Worm (Caenorhabditis elegans) whole organism, young adult: ENCODE measurements around the gene ZC513.14.

Experiments
- B0019.2 ChIP-seq: fragments of 200-800 bp; sonication (Bioruptor generic); conservative IDR thresholded peaks from 2 replicates; pipeline ENCODE4 v1.3.6; 2022; ENCODE audit warnings: missing genetic modification reagents, missing genetic modification characterization, missing compliant biosample characterization
- B0261.1 ChIP-seq: sonication (generic microtip); optimal IDR thresholded peaks from 2 replicates; lab custom pipeline; 2016; ENCODE audit warnings: mild to moderate bottlenecking, missing genetic modification characterization, moderate library complexity, missing compliant biosample characterization
- C17E4.6 ChIP-seq: fragments of 200-800 bp; sonication (Bioruptor generic); IDR thresholded peaks from 2 replicates; pipeline ENCODE4 v1.3.6; 2022; ENCODE audit warnings: missing genetic modification reagents, missing genetic modification characterization, missing compliant biosample characterization
- F22D6.2 ChIP-seq: sonication (generic microtip); optimal IDR thresholded peaks from 2 replicates; lab custom pipeline; 2016; ENCODE audit warnings: mild to moderate bottlenecking, missing genetic modification characterization, missing compliant biosample characterization
- F23B12.7 ChIP-seq: sonication (generic microtip); optimal IDR thresholded peaks from 2 replicates; lab custom pipeline; 2017; ENCODE audit warnings: missing genetic modification characterization, mild to moderate bottlenecking, missing compliant biosample characterization, antibody characterized with exemption, moderate library complexity; ENCODE audit not compliant: insufficient read depth
- F33H1.4 ChIP-seq: fragments of 200-800 bp; sonication (Bioruptor generic); IDR thresholded peaks from 2 replicates; pipeline ENCODE4 v1.3.6; 2022; ENCODE audit warnings: missing genetic modification reagents, missing genetic modification characterization, missing compliant biosample characterization
- F49E8.2 ChIP-seq: sonication (generic microtip); optimal IDR thresholded peaks from 3 replicates; lab custom pipeline; 2017; ENCODE audit warnings: missing genetic modification characterization, mild to moderate bottlenecking, missing compliant biosample characterization, antibody characterized with exemption, moderate library complexity; ENCODE audit not compliant: insufficient read depth
- F57A8.1 ChIP-seq: fragments of 200-800 bp; sonication (Bioruptor generic); optimal IDR thresholded peaks from 2 replicates; lab custom pipeline; 2018; ENCODE audit warnings: mild to moderate bottlenecking, missing genetic modification characterization, moderate library complexity, missing compliant biosample characterization
- F57C9.4 ChIP-seq: sonication (generic microtip); optimal IDR thresholded peaks from 2 replicates; lab custom pipeline; 2017; ENCODE audit warnings: mild to moderate bottlenecking, missing genetic modification characterization, missing compliant biosample characterization
- Y53G8AR.9 ChIP-seq: fragments of 200-800 bp; sonication (Bioruptor generic); conservative IDR thresholded peaks from 2 replicates; pipeline ENCODE4 v1.3.6; 2022; ENCODE audit warnings: missing genetic modification reagents, missing genetic modification characterization, missing compliant biosample characterization
- Y56A3A.18 ChIP-seq: fragments of 200-800 bp; sonication (Bioruptor generic); IDR thresholded peaks from 2 replicates; pipeline ENCODE4 v1.3.6; 2022; ENCODE audit warnings: missing genetic modification reagents, missing genetic modification characterization, missing compliant biosample characterization
- ZK185.1 ChIP-seq: sonication (generic microtip); optimal IDR thresholded peaks from 2 replicates; lab custom pipeline; 2016; ENCODE audit warnings: mild to moderate bottlenecking, missing genetic modification characterization, missing compliant biosample characterization; ENCODE audit not compliant: poor library complexity, severe bottlenecking
- aptf-3 ChIP-seq: fragments of 200-800 bp; sonication (Bioruptor generic); IDR thresholded peaks from 2 replicates; pipeline ENCODE4 v1.3.6; 2022; ENCODE audit warnings: missing genetic modification characterization, missing compliant biosample characterization
- attf-3 ChIP-seq: fragments of 200-800 bp; sonication (Bioruptor generic); conservative IDR thresholded peaks from 2 replicates; pipeline ENCODE4 v1.3.6; 2022; ENCODE audit warnings: missing genetic modification reagents, missing genetic modification characterization, missing compliant biosample characterization
- attf-5 ChIP-seq: fragments of 200-800 bp; sonication (Bioruptor generic); optimal IDR thresholded peaks from 2 replicates; lab custom pipeline; 2018; ENCODE audit warnings: mild to moderate bottlenecking, missing genetic modification characterization, missing compliant biosample characterization
- attf-6 ChIP-seq: fragments of 200-800 bp; sonication (Bioruptor generic); IDR thresholded peaks from 2 replicates; pipeline ENCODE4 v1.3.6; 2022; ENCODE audit warnings: missing genetic modification reagents, missing genetic modification characterization, missing compliant biosample characterization
- cebp-1 ChIP-seq, 2 experiments: fragments of 200-800 bp in 1 of 2; sonication (Bioruptor generic) in 1 of 2; sonication (generic microtip) in 1 of 2; IDR thresholded peaks in 1 of 2; optimal IDR thresholded peaks in 1 of 2; 2 replicates each; pipeline versions ENCODE4 v1.3.6 to Lab custom; 2017 to 2022; ENCODE audit warnings: missing compliant biosample characterization in 2 of 2, missing genetic modification characterization in 2 of 2, mild to moderate bottlenecking in 1 of 2, missing genetic modification reagents in 1 of 2, moderate library complexity in 1 of 2
- cebp-2 ChIP-seq: fragments of 200-800 bp; sonication (Bioruptor generic); IDR thresholded peaks from 2 replicates; pipeline ENCODE4 v1.3.6; 2022; ENCODE audit warnings: missing genetic modification characterization, missing compliant biosample characterization
- ceh-91 ChIP-seq: fragments of 200-800 bp; sonication (Bioruptor generic); IDR thresholded peaks from 2 replicates; pipeline ENCODE4 v1.3.6; 2022; ENCODE audit warnings: missing genetic modification reagents, missing genetic modification characterization, missing compliant biosample characterization
- die-1 ChIP-seq: sonication (generic microtip); optimal IDR thresholded peaks from 2 replicates; lab custom pipeline; 2016; ENCODE audit warnings: missing genotype, mild to moderate bottlenecking, missing genetic modification characterization, missing compliant biosample characterization
- efl-1 ChIP-seq: fragments of 150-350 bp; optimal IDR thresholded peaks from 2 replicates; lab custom pipeline; 2014; ENCODE audit warnings: missing biosample characterization, missing genetic modification reagents, missing genetic modification characterization
- egrh-3 ChIP-seq: fragments of 200-800 bp; sonication (Bioruptor generic); IDR thresholded peaks from 2 replicates; pipeline ENCODE4 v1.3.6; 2022; ENCODE audit warnings: missing genetic modification reagents, missing genetic modification characterization, missing compliant biosample characterization
- ekl-4 ChIP-seq: fragments of 200-800 bp; sonication (Bioruptor generic); IDR thresholded peaks from 2 replicates; pipeline ENCODE4 v1.3.6; 2022; ENCODE audit warnings: missing genetic modification reagents, missing genetic modification characterization, missing compliant biosample characterization
- fkh-3 ChIP-seq: sonication (generic microtip); optimal IDR thresholded peaks from 2 replicates; lab custom pipeline; 2016; ENCODE audit warnings: mild to moderate bottlenecking, missing genetic modification characterization, missing compliant biosample characterization
- let-526 ChIP-seq: fragments of 200-800 bp; sonication (Bioruptor generic); IDR thresholded peaks from 2 replicates; pipeline ENCODE4 v1.3.6; 2022; ENCODE audit warnings: missing genetic modification reagents, missing genetic modification characterization, missing compliant biosample characterization
- let-607 ChIP-seq, 2 experiments: fragments of 200-800 bp in 1 of 2; sonication (Bioruptor generic) in 1 of 2; sonication (generic microtip) in 1 of 2; optimal IDR thresholded peaks; 2 replicates each; lab custom pipeline; 2016 to 2018; ENCODE audit warnings: mild to moderate bottlenecking in 2 of 2, missing compliant biosample characterization in 2 of 2, missing genetic modification characterization in 2 of 2, moderate library complexity in 2 of 2, missing genotype in 1 of 2
- lin-26 ChIP-seq: fragments of 200-800 bp; sonication (Bioruptor generic); IDR thresholded peaks from 2 replicates; pipeline ENCODE4 v1.3.6; 2022; ENCODE audit warnings: missing genetic modification reagents, missing genetic modification characterization, missing compliant biosample characterization
- lin-40 ChIP-seq: sonication (generic microtip); optimal IDR thresholded peaks from 2 replicates; lab custom pipeline; 2016; ENCODE audit warnings: missing genetic modification characterization, mild to moderate bottlenecking, missing compliant biosample characterization, missing genotype, missing genetic modification reagents
- lir-1 ChIP-seq: fragments of 200-800 bp; sonication (Bioruptor generic); conservative IDR thresholded peaks from 2 replicates; pipeline ENCODE4 v1.3.6; 2022; ENCODE audit warnings: missing genetic modification reagents, missing genetic modification characterization, missing compliant biosample characterization
- madf-3 ChIP-seq: fragments of 200-800 bp; sonication (Bioruptor generic); IDR thresholded peaks from 2 replicates; pipeline ENCODE4 v1.3.6; 2022; ENCODE audit warnings: missing genetic modification reagents, missing genetic modification characterization, missing compliant biosample characterization
- mel-28 ChIP-seq: sonication (generic microtip); optimal IDR thresholded peaks from 2 replicates; lab custom pipeline; 2016; ENCODE audit warnings: borderline replicate concordance, mild to moderate bottlenecking, missing genetic modification characterization, missing compliant biosample characterization
- mes-4 ChIP-seq: sonication (generic microtip); optimal IDR thresholded peaks from 2 replicates; lab custom pipeline; 2016; ENCODE audit warnings: missing genotype, missing genetic modification characterization, missing compliant biosample characterization
- nfya-1 ChIP-seq: sonication (generic microtip); optimal IDR thresholded peaks from 2 replicates; lab custom pipeline; 2017; ENCODE audit warnings: antibody characterized with exemption, missing compliant biosample characterization, missing genetic modification characterization, borderline replicate concordance; ENCODE audit not compliant: insufficient read depth
- nhr-80 ChIP-seq: sonication (generic microtip); optimal IDR thresholded peaks from 2 replicates; lab custom pipeline; 2016; ENCODE audit warnings: missing genetic modification characterization, missing compliant biosample characterization
- nhr-90 ChIP-seq: sonication (generic microtip); optimal IDR thresholded peaks from 2 replicates; lab custom pipeline; 2016; ENCODE audit warnings: missing genotype, mild to moderate bottlenecking, missing genetic modification characterization, missing compliant biosample characterization
- pbrm-1 ChIP-seq: fragments of 200-800 bp; sonication (Bioruptor generic); IDR thresholded peaks from 2 replicates; pipeline ENCODE4 v1.3.6; 2022; ENCODE audit warnings: missing genetic modification reagents, missing genetic modification characterization, missing compliant biosample characterization
- pha-4 ChIP-seq: fragments of 150-350 bp; sonication (generic microtip); optimal IDR thresholded peaks from 2 replicates; lab custom pipeline; 2014; ENCODE audit warnings: missing biosample characterization, missing genetic modification reagents, missing genetic modification characterization
- rcor-1 ChIP-seq: fragments of 200-800 bp; sonication (Bioruptor generic); IDR thresholded peaks from 2 replicates; pipeline ENCODE4 v1.3.6; 2022; ENCODE audit warnings: missing genetic modification reagents, missing genetic modification characterization, missing compliant biosample characterization
- rpc-1 ChIP-seq, 2 experiments: fragments of 150-350 bp in 1 of 2; sonication (generic microtip) in 1 of 2; optimal IDR thresholded peaks; 2 replicates each; lab custom pipeline; 2014 to 2018; ENCODE audit warnings: missing biosample characterization in 1 of 2, missing genetic modification characterization in 1 of 2, missing genetic modification reagents in 1 of 2, missing genotype in 1 of 2
- snpc-1.1 ChIP-seq: sonication (generic microtip); optimal IDR thresholded peaks from 2 replicates; lab custom pipeline; 2017; ENCODE audit warnings: missing genetic modification characterization, mild to moderate bottlenecking, missing compliant biosample characterization, antibody characterized with exemption, moderate library complexity, missing genotype, missing genetic modification reagents; ENCODE audit not compliant: insufficient read depth
- tbp1 ChIP-seq: fragments of 200-800 bp; sonication (Bioruptor generic); optimal IDR thresholded peaks from 2 replicates; lab custom pipeline; 2018; ENCODE audit warnings: mild to moderate bottlenecking, missing genetic modification characterization, missing compliant biosample characterization
- tbx-9 ChIP-seq: sonication (generic microtip); optimal IDR thresholded peaks from 2 replicates; lab custom pipeline; 2016; ENCODE audit warnings: borderline replicate concordance, missing genetic modification characterization, inconsistent platforms, missing compliant biosample characterization
- ztf-22 ChIP-seq: fragments of 200-800 bp; sonication (Bioruptor generic); optimal IDR thresholded peaks from 2 replicates; lab custom pipeline; 2018; ENCODE audit warnings: mild to moderate bottlenecking, missing genetic modification characterization, moderate library complexity, missing compliant biosample characterization
- ztf-28 ChIP-seq: fragments of 200-800 bp; sonication (Bioruptor generic); IDR thresholded peaks from 2 replicates; pipeline ENCODE4 v1.3.6; 2022; ENCODE audit warnings: missing genetic modification reagents, missing genetic modification characterization, missing compliant biosample characterization
- ztf-3 ChIP-seq: fragments of 200-800 bp; sonication (Bioruptor generic); optimal IDR thresholded peaks from 2 replicates; lab custom pipeline; 2018; ENCODE audit warnings: mild to moderate bottlenecking, missing genetic modification characterization, missing compliant biosample characterization

The ZC513.14 gene

DNA sequence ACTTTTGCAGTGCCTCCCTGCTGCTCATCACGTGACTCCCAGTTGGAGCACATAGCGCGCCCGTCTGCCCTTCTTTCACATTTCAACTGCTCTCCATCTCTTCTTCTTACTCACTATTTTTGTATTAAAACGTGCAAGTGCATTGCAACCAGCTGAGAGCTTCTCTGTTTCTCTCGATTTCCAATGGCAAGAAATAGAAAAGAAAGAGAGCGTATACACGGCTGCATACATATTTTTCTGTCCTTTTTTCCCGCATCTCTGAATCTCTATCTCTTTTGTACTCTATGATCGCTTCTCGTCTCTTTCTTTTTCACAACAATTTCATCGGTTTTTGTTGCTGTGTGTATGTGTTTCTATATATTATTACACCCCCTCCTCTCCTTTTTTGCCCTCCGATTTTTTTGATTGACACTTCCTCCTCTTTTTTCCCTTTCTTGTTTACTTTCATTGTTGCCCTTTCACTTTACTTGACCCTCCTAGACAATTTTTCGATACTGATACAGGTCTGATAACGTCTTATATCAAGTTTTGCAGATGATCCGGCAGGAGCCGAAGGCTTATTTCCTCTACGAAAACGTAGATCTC, 34.8 kb downstream of the ZC513.14 start, which contains the start of gene Y97E10AR.1 (continued):
- TF ChIP-seq ztf-3 (GFP tag; lab: Kevin White, UChicago) (no peak), F57C9.4 (tag; lab: Kevin White, UChicago) (no peak), tbx-9 (tag; lab: Kevin White, UChicago) (no peak), F33H1.4 (GFP tag; lab: Robert Waterston, UW) (no peak), F22D6.2 (no peak), let-607 (tag; optimal IDR thresholded peaks at IDR 0.05; lab: Kevin White, UChicago) (peak; percentile 62 to 68), pha-4 (peak; percentile 58), attf-5 (GFP tag; lab: Kevin White, UChicago) (peak; percentile 85), Y53G8AR.9 (GFP tag; lab: Robert Waterston, UW) (0 out of 2 replicates have a peak, but pooled peaks have one; percentile 68), let-526 (GFP tag; lab: Robert Waterston, UW) (0 out of 2 replicates have a peak, but pooled peaks have one; percentile 12), ceh-91 (GFP tag; lab: Robert Waterston, UW) (no peak), egrh-3 (GFP tag; lab: Robert Waterston, UW) (peak; percentile 8; the same call in 1 of the 2 replicates), ZK185.1 (tag; lab: Kevin White, UChicago) (peak; percentile 26), Y56A3A.18 (GFP tag; lab: Robert Waterston, UW) (0 out of 2 replicates have a peak, but pooled peaks have one; percentile 68), lir-1 (GFP tag; lab: Robert Waterston, UW) (no peak), mes-4 (tag; lab: Kevin White, UChicago) (no peak), snpc-1.1 (tag; lab: Kevin White, UChicago) (no peak), attf-3 (GFP tag; lab: Robert Waterston, UW) (no peak), efl-1 (GFP tag; lab: Kevin White, UChicago) (no peak), rpc-1 (optimal IDR thresholded peaks at IDR 0.05; lab: Kevin White, UChicago) (no peak), rpc-1 (tag; optimal IDR thresholded peaks at IDR 0.05; lab: Kevin White, UChicago) (no peak), attf-6 (GFP tag; lab: Robert Waterston, UW) (no peak), C17E4.6 (GFP tag; lab: Robert Waterston, UW) (no peak), nfya-1 (tag; lab: Kevin White, UChicago) (no peak), cebp-2 (GFP tag; lab: Robert Waterston, UW) (no peak), ztf-22 (peak; percentile 75), B0019.2 (GFP tag; lab: Robert Waterston, UW) (no peak), pbrm-1 (GFP tag; lab: Robert Waterston, UW) (peak; percentile 57), ztf-28 (GFP tag; lab: Robert Waterston, UW) (no peak), lin-40 (tag; lab: Kevin White, UChicago) (peak; percentile 84), nhr-90 (tag; lab: Kevin White, UChicago) (peak; percentile 58), tbp1 (no peak), cebp-1 (GFP tag; IDR thresholded peaks at IDR 0.05; lab: Robert Waterston, UW) (no peak), cebp-1 (tag; optimal IDR thresholded peaks at IDR 0.05; lab: Kevin White, UChicago) (peak; percentile 88), madf-3 (GFP tag; lab: Robert Waterston, UW) (0 out of 2 replicates have a peak, but pooled peaks have one; percentile 30), mel-28 (tag; lab: Kevin White, UChicago) (no peak), nhr-80 (tag; lab: Kevin White, UChicago) (peak; percentile 98), aptf-3 (GFP tag; lab: Robert Waterston, UW) (no peak), ekl-4 (GFP tag; lab: Robert Waterston, UW) (no peak), die-1 (no peak), F49E8.2 (tag; lab: Kevin White, UChicago) (no peak), F23B12.7 (tag; lab: Kevin White, UChicago) (peak; percentile 42), lin-26 (GFP tag; lab: Robert Waterston, UW) (no peak), F57A8.1 (GFP tag; lab: Kevin White, UChicago) (no peak), fkh-3 (tag; lab: Kevin White, UChicago) (no peak), rcor-1 (GFP tag; lab: Robert Waterston, UW) (0 out of 2 replicates have a peak, but pooled peaks have one; percentile 21), B0261.1 (tag; lab: Kevin White, UChicago) (no peak)
